Worm (Caenorhabditis elegans) whole organism, young adult: ENCODE results near the gene Y49G5A.1.
A peak's percentile ranks its signal among the peaks of the same experiment; 100 is the strongest.

Experiments used
- C06A6.2 ChIP-seq: fragments of 200-800 bp; sonication (Bioruptor generic); conservative IDR thresholded peaks from 2 replicates; pipeline ENCODE4 v1.3.6; 2022; ENCODE audit warnings: missing genetic modification characterization, missing compliant biosample characterization
- ama-1 ChIP-seq, 3 experiments: fragments of 150-350 bp in 1 of 3; sonication (generic microtip) in 2 of 3; optimal IDR thresholded peaks; 2 replicates each; lab custom pipeline; 2014 to 2018; ENCODE audit warnings: missing biosample characterization in 2 of 3, missing genetic modification characterization in 2 of 3, missing genetic modification reagents in 2 of 3
- ccch-3 ChIP-seq: fragments of 200-800 bp; sonication (Bioruptor generic); optimal IDR thresholded peaks from 2 replicates; lab custom pipeline; 2018; ENCODE audit warnings: mild to moderate bottlenecking, missing genetic modification characterization, missing compliant biosample characterization
- let-607 ChIP-seq, 2 experiments: fragments of 200-800 bp in 1 of 2; sonication (Bioruptor generic) in 1 of 2; sonication (generic microtip) in 1 of 2; optimal IDR thresholded peaks; 2 replicates each; lab custom pipeline; 2016 to 2018; ENCODE audit warnings: mild to moderate bottlenecking in 2 of 2, missing compliant biosample characterization in 2 of 2, missing genetic modification characterization in 2 of 2, moderate library complexity in 2 of 2, missing genotype in 1 of 2
- nfyb-1 ChIP-seq: fragments of 200-800 bp; sonication (Bioruptor generic); IDR thresholded peaks from 2 replicates; pipeline ENCODE4 v1.3.6; 2022; ENCODE audit warnings: missing genetic modification reagents, missing genetic modification characterization, missing compliant biosample characterization
- sptf-2 ChIP-seq: fragments of 200-800 bp; sonication (Bioruptor generic); optimal IDR thresholded peaks from 2 replicates; lab custom pipeline; 2018; ENCODE audit warnings: mild to moderate bottlenecking, missing genetic modification characterization, missing compliant biosample characterization

ce11 chrV:5329677-5330266 lies 42.6 kb upstream of the Y49G5A.1 start:
- TF ChIP-seq ama-1 (optimal IDR thresholded peaks at IDR 0.05; lab: Kevin White, UChicago) (no peak), ama-1 (GFP tag; optimal IDR thresholded peaks at IDR 0.05; lab: Kevin White, UChicago) (no peak), let-607 (tag; optimal IDR thresholded peaks at IDR 0.05; lab: Kevin White, UChicago) (peak; percentile 84 to 89), C06A6.2 (GFP tag; lab: Robert Waterston, UW) (no peak), ccch-3 (no peak), sptf-2 (GFP tag; lab: Kevin White, UChicago) (no peak), nfyb-1 (GFP tag; lab: Robert Waterston, UW) (no peak)
